Worm (Caenorhabditis elegans) whole organism, L4 larva: ENCODE results near the gene F28G4.3.

Experiments used
- F26F4.8 ChIP-seq: fragments of 200-800 bp; sonication (Bioruptor generic); conservative IDR thresholded peaks from 2 replicates; pipeline ENCODE4 v1.3.6; 2022; ENCODE audit warnings: missing genetic modification characterization, missing compliant biosample characterization
- T26A8.4 ChIP-seq: fragments of 200-800 bp; sonication (Bioruptor generic); IDR thresholded peaks from 2 replicates; pipeline ENCODE4 v1.3.6; 2022; ENCODE audit warnings: missing genetic modification characterization, missing compliant biosample characterization
- ZK337.2 ChIP-seq: fragments of 200-800 bp; sonication (Bioruptor generic); IDR thresholded peaks from 2 replicates; pipeline ENCODE4 v1.3.6; 2022; ENCODE audit warnings: missing genetic modification reagents, missing genetic modification characterization, missing compliant biosample characterization
- ceh-32 ChIP-seq: sonication (generic microtip); optimal IDR thresholded peaks from 2 replicates; lab custom pipeline; 2016; ENCODE audit warnings: mild to moderate bottlenecking, missing genetic modification characterization, missing compliant biosample characterization; ENCODE audit not compliant: poor library complexity
- ceh-44 ChIP-seq: fragments of 200-800 bp; sonication (Bioruptor generic); IDR thresholded peaks from 2 replicates; pipeline ENCODE4 v1.3.6; 2022; ENCODE audit warnings: missing genetic modification reagents, missing genetic modification characterization, missing compliant biosample characterization
- ceh-62 ChIP-seq: sonication (generic microtip); optimal IDR thresholded peaks from 2 replicates; lab custom pipeline; 2017; ENCODE audit warnings: missing biosample characterization, missing genetic modification characterization
- ceh-82 ChIP-seq: sonication (generic microtip); optimal IDR thresholded peaks from 2 replicates; lab custom pipeline; 2017; ENCODE audit warnings: missing biosample characterization, missing genetic modification characterization
- ces-1 ChIP-seq: fragments of 150-350 bp; sonication (generic microtip); optimal IDR thresholded peaks from 4 replicates; lab custom pipeline; 2014; ENCODE audit warnings: missing biosample characterization, missing genetic modification reagents, missing genetic modification characterization
- daf-12 ChIP-seq: fragments of 150-350 bp; optimal IDR thresholded peaks from 2 replicates; lab custom pipeline; 2014; ENCODE audit warnings: missing biosample characterization, missing genetic modification reagents, missing genetic modification characterization
- daf-19 ChIP-seq: fragments of 200-800 bp; sonication (Bioruptor generic); conservative IDR thresholded peaks from 2 replicates; pipeline ENCODE4 v1.3.6; 2022; ENCODE audit warnings: missing genetic modification characterization, missing compliant biosample characterization
- dmd-9 ChIP-seq: fragments of 200-800 bp; sonication (Bioruptor generic); IDR thresholded peaks from 2 replicates; pipeline ENCODE4 v1.3.6; 2022; ENCODE audit warnings: missing genetic modification reagents, missing genetic modification characterization, missing compliant biosample characterization
- dpl-1 ChIP-seq: fragments of 150-350 bp; optimal IDR thresholded peaks from 2 replicates; lab custom pipeline; 2014; ENCODE audit warnings: missing biosample characterization, missing genetic modification reagents, missing genetic modification characterization
- hlh-30 ChIP-seq: sonication (generic microtip); optimal IDR thresholded peaks from 2 replicates; lab custom pipeline; 2017; ENCODE audit warnings: antibody characterized with exemption, mild to moderate bottlenecking, missing genetic modification characterization, missing compliant biosample characterization; ENCODE audit not compliant: insufficient read depth
- hmg-1.1 ChIP-seq: fragments of 200-800 bp; sonication (Bioruptor generic); IDR thresholded peaks from 2 replicates; pipeline ENCODE4 v1.3.6; 2022; ENCODE audit warnings: missing genetic modification reagents, missing genetic modification characterization, missing compliant biosample characterization
- jun-1 ChIP-seq: fragments of 150-350 bp; optimal IDR thresholded peaks from 2 replicates; lab custom pipeline; 2014; ENCODE audit warnings: missing biosample characterization, missing genetic modification reagents, missing genetic modification characterization
- lin-15B ChIP-seq: fragments of 150-350 bp; sonication (generic microtip); optimal IDR thresholded peaks from 3 replicates; lab custom pipeline; 2014; ENCODE audit warnings: missing biosample characterization, missing genetic modification characterization
- lin-29 ChIP-seq: fragments of 200-800 bp; sonication (Bioruptor generic); IDR thresholded peaks from 2 replicates; pipeline ENCODE4 v1.3.6; 2022; ENCODE audit warnings: missing genetic modification reagents, missing genetic modification characterization, missing compliant biosample characterization
- lsy-2 ChIP-seq, 2 experiments: fragments of 150-350 bp in 1 of 2; sonication (generic microtip) in 1 of 2; optimal IDR thresholded peaks; 2 replicates each; lab custom pipeline; 2014 to 2017; ENCODE audit warnings: missing biosample characterization in 2 of 2, missing genetic modification characterization in 2 of 2
- madf-5 ChIP-seq, 2 experiments: fragments of 200-800 bp; sonication (Bioruptor generic); IDR thresholded peaks; 2 replicates each; pipeline ENCODE4 v1.3.6; 2022; ENCODE audit warnings: missing compliant biosample characterization in 2 of 2, missing genetic modification characterization in 2 of 2
- madf-9 ChIP-seq: fragments of 200-800 bp; sonication (Bioruptor generic); conservative IDR thresholded peaks from 2 replicates; pipeline ENCODE4 v1.3.6; 2022; ENCODE audit warnings: missing genetic modification reagents, missing genetic modification characterization, missing compliant biosample characterization
- mxl-2 ChIP-seq: fragments of 200-800 bp; sonication (Bioruptor generic); conservative IDR thresholded peaks from 2 replicates; pipeline ENCODE4 v1.3.6; 2022; ENCODE audit warnings: missing genetic modification reagents, missing genetic modification characterization, missing compliant biosample characterization
- mxl-3 ChIP-seq: fragments of 200-800 bp; sonication (Bioruptor generic); optimal IDR thresholded peaks from 2 replicates; lab custom pipeline; 2018; ENCODE audit warnings: mild to moderate bottlenecking, missing genetic modification characterization, missing compliant biosample characterization
- nhr-102 ChIP-seq: sonication (generic microtip); optimal IDR thresholded peaks from 2 replicates; lab custom pipeline; 2016; ENCODE audit warnings: mild to moderate bottlenecking, missing genetic modification characterization, moderate library complexity, missing compliant biosample characterization
- nhr-111 ChIP-seq: fragments of 200-800 bp; sonication (Bioruptor generic); optimal IDR thresholded peaks from 2 replicates; lab custom pipeline; 2018; ENCODE audit warnings: mild to moderate bottlenecking, missing genetic modification characterization, missing compliant biosample characterization
- nhr-237 ChIP-seq: sonication (generic microtip); optimal IDR thresholded peaks from 2 replicates; lab custom pipeline; 2017; ENCODE audit warnings: missing biosample characterization, missing genetic modification characterization
- nhr-6 ChIP-seq: fragments of 150-350 bp; optimal IDR thresholded peaks from 2 replicates; lab custom pipeline; 2014; ENCODE audit warnings: missing biosample characterization, missing genetic modification characterization
- nhr-76 ChIP-seq: fragments of 150-350 bp; optimal IDR thresholded peaks from 2 replicates; lab custom pipeline; 2014; ENCODE audit warnings: missing biosample characterization, missing genetic modification characterization
- nhr-77 ChIP-seq: fragments of 150-350 bp; optimal IDR thresholded peaks from 2 replicates; lab custom pipeline; 2014; ENCODE audit warnings: missing biosample characterization, missing genetic modification characterization
- pha-4 ChIP-seq, 2 experiments: fragments of 150-350 bp in 1 of 2; fragments of 200-800 bp in 1 of 2; sonication (Bioruptor generic) in 1 of 2; IDR thresholded peaks in 1 of 2; optimal IDR thresholded peaks in 1 of 2; 2 replicates each; pipeline versions ENCODE4 v1.3.6 to Lab custom; 2014 to 2022; ENCODE audit warnings: missing genetic modification characterization in 2 of 2, missing genetic modification reagents in 2 of 2, missing biosample characterization in 1 of 2, missing compliant biosample characterization in 1 of 2
- pqm-1 ChIP-seq: sonication (generic microtip); optimal IDR thresholded peaks from 2 replicates; lab custom pipeline; 2017; ENCODE audit warnings: missing biosample characterization, missing genetic modification characterization
- rbr-2 ChIP-seq: sonication (generic microtip); optimal IDR thresholded peaks from 2 replicates; lab custom pipeline; 2016; ENCODE audit warnings: missing genotype, missing genetic modification characterization, missing compliant biosample characterization
- saeg-2 ChIP-seq: fragments of 200-800 bp; sonication (Bioruptor generic); IDR thresholded peaks from 2 replicates; pipeline ENCODE4 v1.3.6; 2022; ENCODE audit warnings: missing genetic modification reagents, missing genetic modification characterization, missing compliant biosample characterization
- set-16 ChIP-seq: fragments of 200-800 bp; sonication (Bioruptor generic); IDR thresholded peaks from 2 replicates; pipeline ENCODE4 v1.3.6; 2022; ENCODE audit warnings: missing genetic modification reagents, missing genetic modification characterization, missing compliant biosample characterization
- spr-1 ChIP-seq: sonication (generic microtip); optimal IDR thresholded peaks from 2 replicates; lab custom pipeline; 2016; ENCODE audit warnings: mild to moderate bottlenecking, missing genetic modification characterization, missing compliant biosample characterization
- spr-3 ChIP-seq: fragments of 200-800 bp; sonication (Bioruptor generic); optimal IDR thresholded peaks from 2 replicates; lab custom pipeline; 2018; ENCODE audit warnings: mild to moderate bottlenecking, missing genetic modification characterization, missing compliant biosample characterization
- tag-97 ChIP-seq: fragments of 200-800 bp; sonication (Bioruptor generic); IDR thresholded peaks from 2 replicates; pipeline ENCODE4 v1.3.6; 2022; ENCODE audit warnings: missing genetic modification characterization, missing compliant biosample characterization
- unc-130 ChIP-seq: sonication (generic microtip); optimal IDR thresholded peaks from 2 replicates; lab custom pipeline; 2016; ENCODE audit warnings: missing genetic modification reagents, missing genetic modification characterization, missing compliant biosample characterization
- unc-62 ChIP-seq, 3 experiments: fragments of 150-350 bp in 1 of 3; sonication (generic microtip); optimal IDR thresholded peaks in 2 of 3; peaks in 1 of 3; 1 replicate in 1 of 3; 2 replicates in 2 of 3; lab custom pipeline; 2014 to 2017; ENCODE audit warnings: missing biosample characterization in 3 of 3, missing genetic modification characterization in 3 of 3, missing genetic modification reagents in 3 of 3, missing genotype in 1 of 3
- vab-7 ChIP-seq: fragments of 200-800 bp; sonication (Bioruptor generic); IDR thresholded peaks from 2 replicates; pipeline ENCODE4 v1.3.6; 2022; ENCODE audit warnings: missing genetic modification reagents, missing genetic modification characterization, missing compliant biosample characterization
- zag-1 ChIP-seq: fragments of 150-350 bp; optimal IDR thresholded peaks from 2 replicates; lab custom pipeline; 2014; ENCODE audit warnings: missing biosample characterization, missing genetic modification characterization

The F28G4.3 gene

DNA sequence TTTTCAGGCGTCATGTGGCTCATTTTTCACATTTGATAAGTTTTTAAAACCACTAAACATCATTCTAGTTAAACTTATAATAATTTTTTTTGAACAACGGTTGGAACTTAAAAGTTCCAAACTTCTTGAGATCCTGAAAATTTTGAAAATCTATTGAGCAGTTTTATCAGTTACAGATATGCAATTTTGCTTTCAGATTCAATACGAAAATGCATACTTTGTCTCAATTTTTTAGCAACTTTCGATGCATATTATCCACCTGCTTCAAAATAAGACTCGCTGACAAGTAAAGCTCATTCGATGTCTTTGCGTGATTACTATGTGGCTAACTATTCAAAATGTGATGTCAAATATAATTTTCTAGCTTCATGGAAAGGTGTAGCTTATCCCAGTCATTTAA lies 40.9 kb downstream of the F28G4.3 start, which contains the start of gene srh-95:
srh-95 (plus strand) TSS at position 301 of the 400 bp plus-strand sequence.
- no peak for TF ChIP-seq saeg-2 (GFP tag; lab: Robert Waterston, UW)
- no peak for TF ChIP-seq unc-130 (GFP tag; lab: Kevin White, UChicago)
- no peak for TF ChIP-seq T26A8.4 (GFP tag; lab: Robert Waterston, UW)
- no peak for TF ChIP-seq rbr-2
- no peak for TF ChIP-seq hlh-30
- TF ChIP-seq lsy-2 (tag; optimal IDR thresholded peaks at IDR 0.05; lab: Kevin White, UChicago): no peak
- no peak for TF ChIP-seq madf-9 (GFP tag; lab: Robert Waterston, UW)
- TF ChIP-seq nhr-76 (tag; lab: Kevin White, UChicago): no peak
- TF ChIP-seq, all 104 proteins: peak for 0

DNA sequence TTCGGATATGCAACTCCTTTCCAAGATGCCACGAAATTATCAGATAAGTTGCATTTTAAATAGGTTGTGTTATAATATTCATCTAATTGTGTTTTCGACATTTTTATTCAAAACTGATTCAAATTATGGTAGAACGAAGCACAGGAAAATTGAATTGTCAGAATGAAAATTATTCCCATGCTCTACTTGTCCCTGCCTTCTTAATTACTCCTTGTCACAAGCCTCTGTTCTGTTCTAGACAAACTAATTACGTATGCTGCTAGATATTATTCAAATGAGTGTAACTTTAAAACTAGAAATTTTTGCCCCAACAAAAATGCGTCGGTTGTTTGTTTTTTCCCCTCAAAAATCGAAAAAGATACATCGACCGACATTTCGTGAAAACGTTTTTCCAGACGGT lies 43.4 kb downstream of the F28G4.3 start, which contains the start of gene srh-104:
srh-104 (minus strand) TSS at position 101 of the 400 bp plus-strand sequence.
- TF ChIP-seq mxl-2 (GFP tag; lab: Robert Waterston, UW): no peak
- no peak for TF ChIP-seq ceh-44 (GFP tag; lab: Robert Waterston, UW)
- no peak for TF ChIP-seq lin-15B (tag; lab: Kevin White, UChicago)
- TF ChIP-seq lin-29 (GFP tag; lab: Robert Waterston, UW): no peak
- no peak for TF ChIP-seq hmg-1.1
- TF ChIP-seq ceh-82: no peak
- TF ChIP-seq tag-97 (GFP tag; lab: Robert Waterston, UW): no peak
- TF ChIP-seq nhr-102 (tag; lab: Kevin White, UChicago): no peak
- TF ChIP-seq lsy-2 (tag; optimal IDR thresholded peaks at IDR 0.05; lab: Kevin White, UChicago): no peak
- no peak for TF ChIP-seq dpl-1 (GFP tag; lab: Kevin White, UChicago)
- TF ChIP-seq mxl-3: no peak
- TF ChIP-seq ceh-32: no peak
- no peak for TF ChIP-seq daf-12 (tag; lab: Kevin White, UChicago)
- TF ChIP-seq nhr-6: no peak
- TF ChIP-seq zag-1 (tag; lab: Kevin White, UChicago): no peak
- TF ChIP-seq ceh-62 (tag; lab: Kevin White, UChicago): no peak
- TF ChIP-seq F26F4.8 (GFP tag; lab: Robert Waterston, UW): no peak
- TF ChIP-seq nhr-111 (GFP tag; lab: Kevin White, UChicago): no peak
- no peak for TF ChIP-seq daf-19 (GFP tag; lab: Robert Waterston, UW)

DNA sequence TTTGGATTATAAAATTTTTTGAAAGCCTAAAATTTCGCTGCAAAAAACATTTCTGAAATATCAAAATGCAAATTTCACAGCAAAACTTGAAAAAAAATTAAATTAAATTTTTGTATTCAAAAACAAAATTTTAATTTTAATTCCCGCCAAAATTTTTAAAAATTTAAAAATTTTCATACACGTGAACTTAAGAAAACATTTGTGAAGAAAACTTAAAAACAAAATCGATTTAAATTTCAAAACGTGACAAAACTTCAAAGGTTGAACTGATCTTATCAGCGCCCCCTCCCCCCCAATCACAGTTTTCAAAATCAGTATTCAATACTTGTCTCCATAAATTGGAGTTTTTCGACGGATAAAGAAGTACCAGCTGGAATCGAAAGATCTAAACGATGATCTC lies 50.3 kb downstream of the F28G4.3 start, which contains the start of gene F21H7.5:
F21H7.5 (plus strand) TSS at position 301 of the 400 bp plus-strand sequence.
- TF ChIP-seq spr-1 (tag; lab: Kevin White, UChicago) (no peak), nhr-77 (tag; lab: Kevin White, UChicago) (no peak), pha-4 (GFP tag; IDR thresholded peaks at IDR 0.05; lab: Robert Waterston, UW) (no peak), pha-4 (tag; optimal IDR thresholded peaks at IDR 0.05; lab: Kevin White, UChicago) (no peak), ces-1 (GFP tag; lab: Kevin White, UChicago) (no peak), jun-1 (tag; lab: Kevin White, UChicago) (no peak), unc-62 (GFP tag; optimal IDR thresholded peaks at IDR 0.05 in 1 of 2; lab: Kevin White, UChicago) (no peak), unc-62 (tag; optimal IDR thresholded peaks at IDR 0.05; lab: Kevin White, UChicago) (no peak), pqm-1 (no peak), nhr-237 (tag; lab: Kevin White, UChicago) (no peak), rbr-2 (no peak), vab-7 (GFP tag; lab: Robert Waterston, UW) (no peak), nhr-111 (GFP tag; lab: Kevin White, UChicago) (no peak), spr-3 (GFP tag; lab: Kevin White, UChicago) (no peak), dmd-9 (GFP tag; lab: Robert Waterston, UW) (no peak), ZK337.2 (GFP tag; lab: Robert Waterston, UW) (no peak), madf-5 (GFP tag; IDR thresholded peaks at IDR 0.05; lab: Robert Waterston, UW) (no peak), ceh-82 (no peak), set-16 (GFP tag; lab: Robert Waterston, UW) (no peak)
